In genomic region chrII:9755425-9755824, ce11 we compare ENCODE assay signal across 1 worm cellular context.
TF ChIP-seq lines count a peak whose summit lies in the region.

No protein-coding gene starts in this region.

TF ChIP-seq in whole organism, L1 larva, 84 proteins besides CTCF, POLR2A, EP300 and RAD21 (continued from another document):
- TF ChIP-seq lin-13 (GFP tag; optimal IDR thresholded peaks at IDR 0.05; lab: Kevin White, UChicago) (no peak), zip-4 (GFP tag; optimal IDR thresholded peaks at IDR 0.05; lab: Kevin White, UChicago) (no peak), nhr-77 (tag; optimal IDR thresholded peaks at IDR 0.05; lab: Kevin White, UChicago) (no peak), pqm-1 (tag; optimal IDR thresholded peaks at IDR 0.05; lab: Kevin White, UChicago) (no peak), snu-23 (GFP tag; optimal IDR thresholded peaks at IDR 0.05; lab: Kevin White, UChicago) (no peak), nhr-71 (tag; optimal IDR thresholded peaks at IDR 0.05; lab: Kevin White, UChicago) (peak; percentile 35), ama-1 (optimal IDR thresholded peaks at IDR 0.05; lab: Kevin White, UChicago) (no peak), nhr-90 (tag; optimal IDR thresholded peaks at IDR 0.05; lab: Kevin White, UChicago; ENCODE audit: poor library complexity) (no peak), mab-9 (GFP tag; IDR thresholded peaks at IDR 0.05; lab: Robert Waterston, UW) (no peak), unc-30 (tag; optimal IDR thresholded peaks at IDR 0.05; lab: Kevin White, UChicago) (no peak), ces-1 (GFP tag; optimal IDR thresholded peaks at IDR 0.05; lab: Kevin White, UChicago) (no peak), ztf-11 (tag; optimal IDR thresholded peaks at IDR 0.05; lab: Kevin White, UChicago) (no peak), F16B12.6 (tag; optimal IDR thresholded peaks at IDR 0.05; lab: Kevin White, UChicago) (no peak), isw-1 (GFP tag; IDR thresholded peaks at IDR 0.05; lab: Robert Waterston, UW) (no peak), sox-4 (tag; optimal IDR thresholded peaks at IDR 0.05; lab: Kevin White, UChicago) (no peak), unc-62 (GFP tag; optimal IDR thresholded peaks at IDR 0.05; lab: Kevin White, UChicago) (no peak), snpc-4 (tag; optimal IDR thresholded peaks at IDR 0.05; lab: Kevin White, UChicago) (no peak), nhr-19 (GFP tag; conservative IDR thresholded peaks at IDR 0.05; lab: Robert Waterston, UW) (no peak), lin-14 (GFP tag; optimal IDR thresholded peaks at IDR 0.05; lab: Kevin White, UChicago) (peak; percentile 41), lin-15B (tag; optimal IDR thresholded peaks at IDR 0.05; lab: Kevin White, UChicago) (no peak)
